Worm (Caenorhabditis elegans) whole organism, L4 larva: Measurements from ENCODE around the gene cpsf-4.

Source experiments
- F44E2.7 ChIP-seq: fragments of 200-800 bp; sonication (Bioruptor generic); IDR thresholded peaks from 2 replicates; pipeline ENCODE4 v2.1.2; 2022; ENCODE audit warnings: missing genetic modification characterization, missing compliant biosample characterization
- T20F7.1 ChIP-seq: fragments of 200-800 bp; sonication (Bioruptor generic); optimal IDR thresholded peaks from 2 replicates; lab custom pipeline; 2018; ENCODE audit warnings: mild to moderate bottlenecking, missing genetic modification characterization, missing compliant biosample characterization
- ZK546.5 ChIP-seq, 2 experiments: sonication (generic microtip); optimal IDR thresholded peaks; 2 replicates each; lab custom pipeline; 2017; ENCODE audit warnings: missing biosample characterization in 2 of 2, missing genetic modification characterization in 2 of 2
- aly-2 ChIP-seq: sonication (generic microtip); optimal IDR thresholded peaks from 2 replicates; lab custom pipeline; 2018; ENCODE audit warnings: missing biosample characterization, missing genetic modification characterization
- ama-1 ChIP-seq: fragments of 150-350 bp; optimal IDR thresholded peaks from 2 replicates; lab custom pipeline; 2014; ENCODE audit warnings: inconsistent platforms, mixed read lengths
- arid-1 ChIP-seq: fragments of 200-800 bp; sonication (Bioruptor generic); conservative IDR thresholded peaks from 2 replicates; pipeline ENCODE4 v1.3.6; 2022; ENCODE audit warnings: missing genetic modification reagents, missing genetic modification characterization, missing compliant biosample characterization
- ceh-28 ChIP-seq: fragments of 150-350 bp; optimal IDR thresholded peaks from 2 replicates; lab custom pipeline; 2014; ENCODE audit warnings: missing biosample characterization, missing genetic modification reagents, missing genetic modification characterization
- ceh-62 ChIP-seq: sonication (generic microtip); optimal IDR thresholded peaks from 2 replicates; lab custom pipeline; 2017; ENCODE audit warnings: missing biosample characterization, missing genetic modification characterization
- ces-1 ChIP-seq: fragments of 150-350 bp; sonication (generic microtip); optimal IDR thresholded peaks from 4 replicates; lab custom pipeline; 2014; ENCODE audit warnings: missing biosample characterization, missing genetic modification reagents, missing genetic modification characterization
- daf-16 ChIP-seq, 3 experiments: sonication (generic microtip); optimal IDR thresholded peaks; 2 replicates each; lab custom pipeline; 2016 to 2017; ENCODE audit warnings: missing genetic modification characterization in 3 of 3, missing genetic modification reagents in 3 of 3, mild to moderate bottlenecking in 2 of 3, missing compliant biosample characterization in 2 of 3, missing biosample characterization in 1 of 3, moderate library complexity in 1 of 3
- daf-19 ChIP-seq: fragments of 200-800 bp; sonication (Bioruptor generic); conservative IDR thresholded peaks from 2 replicates; pipeline ENCODE4 v1.3.6; 2022; ENCODE audit warnings: missing genetic modification characterization, missing compliant biosample characterization
- daf-8 ChIP-seq: fragments of 200-800 bp; sonication (Bioruptor generic); IDR thresholded peaks from 2 replicates; pipeline ENCODE4 v1.3.6; 2022; ENCODE audit warnings: missing genetic modification characterization, missing compliant biosample characterization
- dmd-8 ChIP-seq: fragments of 200-800 bp; sonication (Bioruptor generic); IDR thresholded peaks from 2 replicates; pipeline ENCODE4 v1.3.6; 2022; ENCODE audit warnings: missing genetic modification characterization, missing compliant biosample characterization
- dve-1 ChIP-seq: sonication (generic microtip); optimal IDR thresholded peaks from 2 replicates; lab custom pipeline; 2017; ENCODE audit warnings: antibody characterized with exemption, mild to moderate bottlenecking, missing genetic modification characterization, missing compliant biosample characterization; ENCODE audit not compliant: insufficient read depth
- egl-27 ChIP-seq: sonication (generic microtip); optimal IDR thresholded peaks from 3 replicates; lab custom pipeline; 2017; ENCODE audit warnings: missing biosample characterization, missing genetic modification reagents, missing genetic modification characterization
- hif-1 ChIP-seq, 2 experiments: sonication (generic microtip); optimal IDR thresholded peaks; 2 replicates each; lab custom pipeline; 2016 to 2017; ENCODE audit warnings: missing compliant biosample characterization in 2 of 2, missing genetic modification characterization in 2 of 2, missing genetic modification reagents in 2 of 2, missing genotype in 2 of 2, mild to moderate bottlenecking in 1 of 2
- hlh-30 ChIP-seq: sonication (generic microtip); optimal IDR thresholded peaks from 2 replicates; lab custom pipeline; 2017; ENCODE audit warnings: antibody characterized with exemption, mild to moderate bottlenecking, missing genetic modification characterization, missing compliant biosample characterization; ENCODE audit not compliant: insufficient read depth
- lim-7 ChIP-seq: fragments of 200-800 bp; sonication (Bioruptor generic); IDR thresholded peaks from 2 replicates; pipeline ENCODE4 v1.3.6; 2022; ENCODE audit warnings: missing genetic modification characterization, missing compliant biosample characterization
- lir-3 ChIP-seq: sonication (generic microtip); optimal IDR thresholded peaks from 2 replicates; lab custom pipeline; 2016; ENCODE audit warnings: mild to moderate bottlenecking, missing genetic modification characterization, missing compliant biosample characterization
- mes-2 ChIP-seq: sonication (generic microtip); optimal IDR thresholded peaks from 2 replicates; lab custom pipeline; 2016; ENCODE audit warnings: missing genotype, mild to moderate bottlenecking, missing genetic modification characterization, missing compliant biosample characterization; ENCODE audit not compliant: poor library complexity, severe bottlenecking
- nhr-10 ChIP-seq: fragments of 150-350 bp; optimal IDR thresholded peaks from 2 replicates; lab custom pipeline; 2014; ENCODE audit warnings: missing biosample characterization, missing genetic modification characterization
- nhr-102 ChIP-seq: sonication (generic microtip); optimal IDR thresholded peaks from 2 replicates; lab custom pipeline; 2016; ENCODE audit warnings: mild to moderate bottlenecking, missing genetic modification characterization, moderate library complexity, missing compliant biosample characterization
- nhr-25 ChIP-seq: sonication (generic microtip); optimal IDR thresholded peaks from 2 replicates; lab custom pipeline; 2017; ENCODE audit warnings: missing genetic modification characterization, mild to moderate bottlenecking, missing compliant biosample characterization, antibody characterized with exemption, moderate library complexity, borderline replicate concordance; ENCODE audit not compliant: insufficient read depth
- nhr-41 ChIP-seq: fragments of 200-800 bp; sonication (Bioruptor generic); IDR thresholded peaks from 2 replicates; pipeline ENCODE4 v1.3.6; 2022; ENCODE audit warnings: missing genetic modification reagents, missing genetic modification characterization, missing compliant biosample characterization
- nhr-6 ChIP-seq: fragments of 150-350 bp; optimal IDR thresholded peaks from 2 replicates; lab custom pipeline; 2014; ENCODE audit warnings: missing biosample characterization, missing genetic modification characterization
- pha-4 ChIP-seq, 2 experiments: fragments of 150-350 bp in 1 of 2; fragments of 200-800 bp in 1 of 2; sonication (Bioruptor generic) in 1 of 2; IDR thresholded peaks in 1 of 2; optimal IDR thresholded peaks in 1 of 2; 2 replicates each; pipeline versions ENCODE4 v1.3.6 to Lab custom; 2014 to 2022; ENCODE audit warnings: missing genetic modification characterization in 2 of 2, missing genetic modification reagents in 2 of 2, missing biosample characterization in 1 of 2, missing compliant biosample characterization in 1 of 2
- php-3 ChIP-seq: fragments of 200-800 bp; sonication (Bioruptor generic); IDR thresholded peaks from 2 replicates; pipeline ENCODE4 v1.3.6; 2022; ENCODE audit warnings: missing genetic modification reagents, missing genetic modification characterization, missing compliant biosample characterization
- spr-1 ChIP-seq: sonication (generic microtip); optimal IDR thresholded peaks from 2 replicates; lab custom pipeline; 2016; ENCODE audit warnings: mild to moderate bottlenecking, missing genetic modification characterization, missing compliant biosample characterization
- unc-62 ChIP-seq, 3 experiments: fragments of 150-350 bp in 1 of 3; sonication (generic microtip); optimal IDR thresholded peaks in 2 of 3; peaks in 1 of 3; 1 replicate in 1 of 3; 2 replicates in 2 of 3; lab custom pipeline; 2014 to 2017; ENCODE audit warnings: missing biosample characterization in 3 of 3, missing genetic modification characterization in 3 of 3, missing genetic modification reagents in 3 of 3, missing genotype in 1 of 3
- vab-7 ChIP-seq: fragments of 200-800 bp; sonication (Bioruptor generic); IDR thresholded peaks from 2 replicates; pipeline ENCODE4 v1.3.6; 2022; ENCODE audit warnings: missing genetic modification reagents, missing genetic modification characterization, missing compliant biosample characterization
- zip-2 ChIP-seq: fragments of 150-350 bp; optimal IDR thresholded peaks from 2 replicates; lab custom pipeline; 2014; ENCODE audit warnings: missing biosample characterization, missing genetic modification characterization
- ztf-7 ChIP-seq: fragments of 150-350 bp; optimal IDR thresholded peaks from 2 replicates; lab custom pipeline; 2014; ENCODE audit warnings: missing biosample characterization, missing genetic modification characterization

cpsf-4 gene

ce11 chrIV:12096479-12096878 is 3.2 kb upstream of the cpsf-4 start, which contains the start of gene mon-2:
Gene mon-2 (plus strand): TSS chrIV:12096779.
- TF ChIP-seq nhr-6 (tag; lab: Kevin White, UChicago) (no peak), mes-2 (tag; lab: Kevin White, UChicago) (no peak), vab-7 (GFP tag; lab: Robert Waterston, UW) (no peak), dmd-8 (no peak), ZK546.5 (tag; optimal IDR thresholded peaks at IDR 0.05; lab: Kevin White, UChicago) (no peak), hlh-30 (tag; lab: Kevin White, UChicago) (no peak), nhr-25 (tag; lab: Kevin White, UChicago) (no peak), nhr-10 (tag; lab: Kevin White, UChicago) (no peak), T20F7.1 (no peak), zip-2 (tag; lab: Kevin White, UChicago) (no peak), arid-1 (no peak), aly-2 (tag; lab: Kevin White, UChicago) (no peak), dve-1 (tag; lab: Kevin White, UChicago) (no peak)

- TF ChIP-seq mes-2 (tag; lab: Kevin White, UChicago), result peak; percentile 28
- no peak for TF ChIP-seq egl-27
- TF ChIP-seq lir-3, result no peak
- TF ChIP-seq ces-1 (GFP tag; lab: Kevin White, UChicago), result no peak
- TF ChIP-seq unc-62 (GFP tag; optimal IDR thresholded peaks at IDR 0.05 in 1 of 2; lab: Kevin White, UChicago), result peak in 1 of 2 experiments; percentile 48
- TF ChIP-seq unc-62 (tag; optimal IDR thresholded peaks at IDR 0.05; lab: Kevin White, UChicago), result no peak
- TF ChIP-seq ceh-62 (tag; lab: Kevin White, UChicago), result no peak
- peak in 1 of 2 experiments; percentile 32 for TF ChIP-seq hif-1 (tag; optimal IDR thresholded peaks at IDR 0.05; lab: Kevin White, UChicago)
- no peak for TF ChIP-seq daf-16 (GFP tag; optimal IDR thresholded peaks at IDR 0.05; lab: Kevin White, UChicago)
- peak; percentile 24 for TF ChIP-seq daf-16 (tag; optimal IDR thresholded peaks at IDR 0.05; lab: Kevin White, UChicago)
- no peak for TF ChIP-seq ama-1
- TF ChIP-seq ceh-28 (tag; lab: Kevin White, UChicago), result peak; percentile 3
- no peak for TF ChIP-seq nhr-102 (tag; lab: Kevin White, UChicago)
Measured at ce11 chrIV:12093819-12094218, 574 bp upstream of the cpsf-4 start, which contains the start of gene F11A10.5. Gene F11A10.5 (plus strand): TSS chrIV:12094119.

- no peak for TF ChIP-seq ama-1
- no peak for TF ChIP-seq daf-8
- no peak for TF ChIP-seq lim-7 (GFP tag; lab: Robert Waterston, UW)
- no peak for TF ChIP-seq nhr-41
- no peak for TF ChIP-seq nhr-25 (tag; lab: Kevin White, UChicago)
- TF ChIP-seq pha-4 (GFP tag; IDR thresholded peaks at IDR 0.05; lab: Robert Waterston, UW), result no peak
- TF ChIP-seq pha-4 (tag; optimal IDR thresholded peaks at IDR 0.05; lab: Kevin White, UChicago), result no peak
- TF ChIP-seq php-3 (GFP tag; lab: Robert Waterston, UW), result no peak
- no peak for TF ChIP-seq daf-19 (GFP tag; lab: Robert Waterston, UW)
Measured at ce11 chrIV:12092113-12092512, 1.1 kb downstream of the cpsf-4 start, which contains the start of gene mig-32. Gene mig-32 (minus strand): TSS chrIV:12092213.

- TF ChIP-seq spr-1 (tag; lab: Kevin White, UChicago) (no peak), zip-2 (tag; lab: Kevin White, UChicago) (no peak), unc-62 (GFP tag; optimal IDR thresholded peaks at IDR 0.05 in 1 of 2; lab: Kevin White, UChicago) (peak in 1 of 2 experiments; percentile 38), unc-62 (tag; optimal IDR thresholded peaks at IDR 0.05; lab: Kevin White, UChicago) (no peak), ztf-7 (no peak), F44E2.7 (GFP tag; lab: Robert Waterston, UW) (no peak)
Measured at ce11 chrIV:12089551-12089950, 3.7 kb downstream of the cpsf-4 start, which contains the start of gene F11A10.6. Gene F11A10.6 (minus strand): TSS chrIV:12089651.
